Worm (Caenorhabditis elegans) whole organism, L1 larva: ENCODE measurements around the gene D1044.6.

Experiments
- F16B12.6 ChIP-seq: fragments of 150-350 bp; optimal IDR thresholded peaks from 2 replicates; lab custom pipeline; 2014; ENCODE audit warnings: missing biosample characterization, missing genetic modification characterization
- aha-1 ChIP-seq: fragments of 150-350 bp; optimal IDR thresholded peaks from 2 replicates; lab custom pipeline; 2014; ENCODE audit warnings: missing biosample characterization, missing genetic modification characterization
- alr-1 ChIP-seq: fragments of 200-800 bp; sonication (Bioruptor generic); optimal IDR thresholded peaks from 2 replicates; lab custom pipeline; 2018; ENCODE audit warnings: borderline replicate concordance, mild to moderate bottlenecking, missing genetic modification characterization, missing compliant biosample characterization
- aly-2 ChIP-seq: fragments of 150-350 bp; optimal IDR thresholded peaks from 2 replicates; lab custom pipeline; 2014; ENCODE audit warnings: missing biosample characterization, missing genetic modification characterization
- ama-1 ChIP-seq: fragments of 150-350 bp; optimal IDR thresholded peaks from 2 replicates; lab custom pipeline; 2014
- ces-1 ChIP-seq: fragments of 150-350 bp; optimal IDR thresholded peaks from 2 replicates; lab custom pipeline; 2014; ENCODE audit warnings: missing biosample characterization, missing genetic modification reagents, missing genetic modification characterization
- dpl-1 ChIP-seq, 3 experiments: fragments of 150-350 bp in 2 of 3; sonication (generic microtip) in 1 of 3; optimal IDR thresholded peaks; 2 replicates each; lab custom pipeline; 2014 to 2017; ENCODE audit warnings: missing biosample characterization in 3 of 3, missing genetic modification characterization in 3 of 3, missing genetic modification reagents in 3 of 3
- efl-1 ChIP-seq, 4 experiments: fragments of 150-350 bp; optimal IDR thresholded peaks in 3 of 4; peaks in 1 of 4; 1 replicate in 1 of 4; 2 replicates in 3 of 4; lab custom pipeline; 2014; ENCODE audit warnings: missing biosample characterization in 2 of 4, missing genetic modification characterization in 2 of 4, missing genetic modification reagents in 2 of 4
- fkh-10 ChIP-seq: sonication (generic microtip); optimal IDR thresholded peaks from 2 replicates; lab custom pipeline; 2017; ENCODE audit warnings: missing biosample characterization, missing genetic modification reagents, missing genetic modification characterization
- fkh-8 ChIP-seq: sonication (generic microtip); optimal IDR thresholded peaks from 2 replicates; lab custom pipeline; 2016; ENCODE audit warnings: mild to moderate bottlenecking, missing genetic modification characterization, missing compliant biosample characterization
- fos-1 ChIP-seq: fragments of 150-350 bp; optimal IDR thresholded peaks from 2 replicates; lab custom pipeline; 2014; ENCODE audit warnings: missing biosample characterization, missing genetic modification characterization
- grh-1 ChIP-seq: fragments of 200-800 bp; sonication (Bioruptor generic); IDR thresholded peaks from 2 replicates; pipeline ENCODE4 v1.3.6; 2022; ENCODE audit warnings: missing genetic modification reagents, missing genetic modification characterization, missing compliant biosample characterization
- irx-1 ChIP-seq: sonication (generic microtip); optimal IDR thresholded peaks from 2 replicates; lab custom pipeline; 2016; ENCODE audit warnings: missing genetic modification characterization, missing compliant biosample characterization
- isw-1 ChIP-seq: fragments of 200-800 bp; sonication (Bioruptor generic); IDR thresholded peaks from 2 replicates; pipeline ENCODE4 v1.3.6; 2022; ENCODE audit warnings: missing genetic modification characterization, missing compliant biosample characterization
- jun-1 ChIP-seq: fragments of 150-350 bp; optimal IDR thresholded peaks from 2 replicates; lab custom pipeline; 2014; ENCODE audit warnings: missing biosample characterization, missing genetic modification reagents, missing genetic modification characterization
- lin-13 ChIP-seq: fragments of 150-350 bp; optimal IDR thresholded peaks from 2 replicates; lab custom pipeline; 2014; ENCODE audit warnings: missing biosample characterization, missing genetic modification reagents, missing genetic modification characterization
- lin-14 ChIP-seq: fragments of 200-800 bp; sonication (Bioruptor generic); optimal IDR thresholded peaks from 2 replicates; lab custom pipeline; 2018; ENCODE audit warnings: mild to moderate bottlenecking, missing genetic modification characterization, moderate library complexity, missing compliant biosample characterization
- lin-39 ChIP-seq: fragments of 150-350 bp; optimal IDR thresholded peaks from 2 replicates; lab custom pipeline; 2014; ENCODE audit warnings: missing biosample characterization, missing genetic modification reagents, missing genetic modification characterization
- lir-3 ChIP-seq: sonication (generic microtip); optimal IDR thresholded peaks from 2 replicates; lab custom pipeline; 2016; ENCODE audit warnings: mild to moderate bottlenecking, missing genetic modification characterization, moderate library complexity, missing compliant biosample characterization; ENCODE audit not compliant: poor library complexity
- lsy-2 ChIP-seq, 2 experiments: fragments of 150-350 bp; optimal IDR thresholded peaks; 2 replicates each; lab custom pipeline; 2014; ENCODE audit warnings: missing biosample characterization in 2 of 2, missing genetic modification characterization in 2 of 2
- mdl-1 ChIP-seq, 2 experiments: fragments of 150-350 bp; optimal IDR thresholded peaks; 2 replicates each; lab custom pipeline; 2014 to 2017; ENCODE audit warnings: missing biosample characterization in 2 of 2, missing genetic modification characterization in 2 of 2, inconsistent platforms in 1 of 2
- mef-2 ChIP-seq: fragments of 150-350 bp; optimal IDR thresholded peaks from 2 replicates; lab custom pipeline; 2014; ENCODE audit warnings: missing biosample characterization, missing genetic modification characterization
- mep-1 ChIP-seq: fragments of 150-350 bp; optimal IDR thresholded peaks from 2 replicates; lab custom pipeline; 2014; ENCODE audit warnings: missing biosample characterization, missing genetic modification characterization
- nhr-20 ChIP-seq: sonication (generic microtip); optimal IDR thresholded peaks from 2 replicates; lab custom pipeline; 2016; ENCODE audit warnings: mild to moderate bottlenecking, missing genetic modification characterization, missing compliant biosample characterization
- nhr-237 ChIP-seq: fragments of 150-350 bp; optimal IDR thresholded peaks from 2 replicates; lab custom pipeline; 2014; ENCODE audit warnings: missing biosample characterization, missing genetic modification characterization
- nhr-47 ChIP-seq: sonication (generic microtip); optimal IDR thresholded peaks from 2 replicates; lab custom pipeline; 2016; ENCODE audit warnings: mild to moderate bottlenecking, missing genetic modification characterization, moderate library complexity, missing compliant biosample characterization
- nhr-71 ChIP-seq: sonication (generic microtip); optimal IDR thresholded peaks from 2 replicates; lab custom pipeline; 2016; ENCODE audit warnings: mild to moderate bottlenecking, missing genetic modification characterization, moderate library complexity, missing compliant biosample characterization
- nhr-84 ChIP-seq: sonication (generic microtip); optimal IDR thresholded peaks from 2 replicates; lab custom pipeline; 2017; ENCODE audit warnings: missing biosample characterization, missing genetic modification characterization
- nhr-85 ChIP-seq: sonication (generic microtip); peaks from one replicate; lab custom pipeline; 2016; ENCODE audit warnings: missing genetic modification characterization, inconsistent platforms, missing compliant biosample characterization
- nhr-90 ChIP-seq: sonication (generic microtip); optimal IDR thresholded peaks from 2 replicates; lab custom pipeline; 2016; ENCODE audit warnings: mild to moderate bottlenecking, missing genetic modification characterization, missing compliant biosample characterization; ENCODE audit not compliant: poor library complexity
- pax-3 ChIP-seq: fragments of 200-800 bp; sonication (Bioruptor generic); optimal IDR thresholded peaks from 2 replicates; lab custom pipeline; 2018; ENCODE audit warnings: mild to moderate bottlenecking, missing genetic modification characterization, moderate library complexity, missing compliant biosample characterization
- rnt-1 ChIP-seq: sonication (generic microtip); optimal IDR thresholded peaks from 2 replicates; lab custom pipeline; 2016; ENCODE audit warnings: mild to moderate bottlenecking, missing genetic modification characterization, moderate library complexity, missing compliant biosample characterization
- skn-1 ChIP-seq: fragments of 150-350 bp; optimal IDR thresholded peaks from 2 replicates; lab custom pipeline; 2014; ENCODE audit warnings: missing biosample characterization, missing genetic modification characterization
- snu-23 ChIP-seq: sonication (generic microtip); optimal IDR thresholded peaks from 2 replicates; lab custom pipeline; 2016; ENCODE audit warnings: missing genetic modification characterization, missing compliant biosample characterization
- sup-37 ChIP-seq: fragments of 200-800 bp; sonication (Bioruptor generic); optimal IDR thresholded peaks from 2 replicates; lab custom pipeline; 2018; ENCODE audit warnings: mild to moderate bottlenecking, missing genetic modification characterization, missing compliant biosample characterization
- tbx-2 ChIP-seq: sonication (generic microtip); optimal IDR thresholded peaks from 2 replicates; lab custom pipeline; 2016; ENCODE audit warnings: missing genetic modification characterization, missing compliant biosample characterization
- unc-130 ChIP-seq: fragments of 150-350 bp; optimal IDR thresholded peaks from 2 replicates; lab custom pipeline; 2017; ENCODE audit warnings: missing biosample characterization, missing genetic modification characterization, inconsistent platforms
- unc-30 ChIP-seq: sonication (generic microtip); optimal IDR thresholded peaks from 2 replicates; lab custom pipeline; 2017; ENCODE audit warnings: missing biosample characterization, missing genetic modification characterization
- unc-98 ChIP-seq: fragments of 200-800 bp; sonication (Bioruptor generic); IDR thresholded peaks from 2 replicates; pipeline ENCODE4 v1.3.6; 2022; ENCODE audit warnings: missing genetic modification characterization, missing compliant biosample characterization
- vab-15 ChIP-seq: sonication (generic microtip); optimal IDR thresholded peaks from 2 replicates; lab custom pipeline; 2017; ENCODE audit warnings: missing genotype, mild to moderate bottlenecking, missing genetic modification characterization, missing compliant biosample characterization
- xbp-1 ChIP-seq: sonication (generic microtip); optimal IDR thresholded peaks from 2 replicates; lab custom pipeline; 2016; ENCODE audit warnings: missing genetic modification characterization, missing compliant biosample characterization
- ztf-4 ChIP-seq: fragments of 150-350 bp; optimal IDR thresholded peaks from 2 replicates; lab custom pipeline; 2014; ENCODE audit warnings: missing biosample characterization, missing genetic modification characterization

D1044.6 gene

DNA sequence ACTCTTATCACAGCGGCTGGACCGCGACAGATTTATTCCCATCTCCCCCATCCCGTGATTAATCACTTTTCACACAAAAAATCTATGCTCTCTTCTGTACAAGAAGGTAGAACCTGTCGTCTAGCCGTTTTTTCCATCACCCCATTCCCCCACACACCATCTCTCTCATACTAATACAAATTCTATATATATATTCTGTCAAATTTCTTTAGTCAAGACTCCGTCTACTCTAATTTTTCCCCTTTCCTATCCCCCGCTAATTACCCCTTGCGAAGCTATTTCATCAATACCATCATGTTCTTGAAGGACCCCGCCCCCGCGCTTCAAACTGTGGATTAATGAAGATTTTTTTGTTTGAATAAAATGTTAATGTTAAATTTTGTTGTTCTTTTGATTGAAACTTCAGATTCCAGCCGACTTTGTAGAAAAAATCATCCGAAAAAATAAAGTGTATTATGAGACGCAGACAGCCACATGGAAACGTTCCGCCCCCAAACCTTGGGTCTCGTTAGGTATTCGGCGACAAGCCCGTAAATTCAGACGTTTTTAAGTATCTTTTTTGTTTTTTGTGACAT is 36.9 kb downstream of the D1044.6 start (continued):
- TF ChIP-seq isw-1 (no peak), sup-37 (GFP tag; lab: Kevin White, UChicago) (no peak), lin-13 (GFP tag; lab: Kevin White, UChicago) (no peak), unc-98 (GFP tag; lab: Robert Waterston, UW) (no peak), ztf-4 (tag; lab: Kevin White, UChicago) (peak; percentile 33), ama-1 (lab: Kevin White, UChicago) (peak; percentile 97), fkh-10 (no peak)

DNA sequence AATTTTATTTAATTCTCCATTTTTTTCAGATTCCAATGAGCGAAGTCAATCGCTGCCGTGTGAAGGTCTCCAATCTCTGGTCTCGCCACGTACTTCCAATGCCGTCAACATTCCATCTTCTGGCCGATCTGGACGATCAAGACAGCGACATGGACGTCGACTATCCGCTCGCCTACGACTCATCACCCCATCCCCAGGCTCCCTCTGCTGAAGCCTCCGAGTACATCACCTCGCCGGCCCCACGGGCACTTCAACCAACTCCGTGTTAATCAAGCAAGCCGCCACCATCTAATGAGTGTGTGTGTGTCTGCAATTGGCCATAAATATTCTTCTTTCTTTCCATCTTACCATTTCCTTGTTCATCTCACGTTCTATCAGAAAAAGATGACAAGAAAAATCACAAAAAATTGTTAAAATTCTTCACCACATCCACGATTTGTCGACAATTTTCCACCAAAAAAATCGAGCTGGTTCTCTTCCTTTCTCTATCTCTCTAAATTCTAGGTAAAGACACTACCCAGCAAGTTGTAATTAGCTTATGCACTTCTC is 37.4 kb downstream of the D1044.6 start:
- no peak for TF ChIP-seq ces-1 (GFP tag; lab: Kevin White, UChicago)
- peak; percentile 76 for TF ChIP-seq aly-2 (tag; lab: Kevin White, UChicago)
- TF ChIP-seq grh-1 = no peak
- TF ChIP-seq fkh-10 = no peak
- no peak for TF ChIP-seq efl-1 (optimal IDR thresholded peaks at IDR 0.05; lab: Kevin White, UChicago)
- peak in 1 of 2 experiments; percentile 90 for TF ChIP-seq efl-1 (GFP tag; optimal IDR thresholded peaks at IDR 0.05 in 1 of 2; lab: Kevin White, UChicago)
- no peak for TF ChIP-seq unc-30
- TF ChIP-seq lir-3 (tag; lab: Kevin White, UChicago) = peak; percentile 5

DNA sequence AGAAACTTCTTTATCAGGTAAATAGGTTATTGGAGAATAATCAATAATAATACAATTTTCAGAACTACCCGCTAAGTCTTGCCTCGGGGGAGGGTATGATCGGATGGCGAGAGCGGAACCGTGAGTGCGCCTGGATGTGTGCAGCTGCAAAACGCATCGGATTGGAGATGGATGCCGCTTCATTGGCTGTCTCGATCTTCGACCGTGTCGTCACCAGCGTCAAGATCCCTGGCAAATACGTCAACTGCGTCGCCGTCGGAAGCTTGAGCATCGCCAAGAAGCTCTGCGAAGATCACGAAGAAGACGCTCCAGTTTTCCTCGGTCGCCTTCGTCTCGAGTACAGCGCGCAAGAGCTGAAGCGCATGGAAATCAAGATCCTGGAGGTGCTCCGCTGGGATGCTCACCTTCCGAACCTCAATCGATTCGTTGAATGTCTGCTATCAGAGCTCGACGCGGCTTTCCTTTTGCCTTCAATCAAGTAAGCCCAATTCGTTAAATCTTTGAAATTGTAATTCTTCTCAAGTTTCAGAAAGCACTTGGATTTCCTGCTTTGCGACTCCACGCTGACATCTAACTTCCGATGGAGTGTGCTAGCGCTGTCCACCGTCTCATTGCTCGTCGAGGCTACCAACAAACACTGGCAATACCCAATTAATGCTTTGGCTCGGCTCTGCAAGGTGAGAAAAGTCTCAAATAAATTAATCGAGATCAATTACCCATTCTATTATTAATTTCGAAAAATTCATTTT is 38.1 kb downstream of the D1044.6 start:
- TF ChIP-seq nhr-85 (tag; lab: Kevin White, UChicago) (peak; percentile 64), nhr-20 (tag; lab: Kevin White, UChicago) (no peak), ama-1 (lab: Kevin White, UChicago) (peak; percentile 7), nhr-84 (tag; lab: Kevin White, UChicago) (no peak), efl-1 (optimal IDR thresholded peaks at IDR 0.05; lab: Kevin White, UChicago) (no peak), efl-1 (GFP tag; optimal IDR thresholded peaks at IDR 0.05 in 1 of 2; lab: Kevin White, UChicago) (peak in 1 of 2 experiments; percentile 92), jun-1 (tag; lab: Kevin White, UChicago) (no peak), alr-1 (tag; lab: Kevin White, UChicago) (no peak), snu-23 (GFP tag; lab: Kevin White, UChicago) (no peak), lsy-2 (tag; optimal IDR thresholded peaks at IDR 0.05; lab: Kevin White, UChicago) (no peak), aha-1 (tag; lab: Kevin White, UChicago) (no peak)
- TF ChIP-seq, all 84 proteins: peak for 3

DNA sequence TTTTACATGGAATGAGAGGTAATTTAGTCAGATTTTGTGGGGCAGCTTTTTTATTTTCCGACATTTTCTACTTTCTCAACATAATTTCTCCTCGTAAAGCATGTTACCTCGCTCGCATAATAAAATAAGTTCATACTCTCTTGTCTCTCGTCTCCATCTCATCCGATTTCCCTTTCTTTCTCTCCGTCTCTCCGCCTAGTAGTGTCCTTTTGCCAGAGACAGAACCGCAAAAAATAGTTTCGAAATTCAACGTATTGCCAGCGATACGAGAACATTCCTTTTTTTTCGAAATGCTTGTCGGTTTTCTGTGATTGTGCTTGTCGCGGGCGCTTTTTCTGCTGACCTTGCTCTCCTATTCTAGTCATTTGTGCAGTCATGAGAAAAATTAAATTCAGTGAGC is 38.8 kb downstream of the D1044.6 start:
- TF ChIP-seq nhr-47 (tag; lab: Kevin White, UChicago) = peak; percentile 64
- no peak for TF ChIP-seq tbx-2 (tag; lab: Kevin White, UChicago)
- peak; percentile 41 for TF ChIP-seq irx-1 (tag; lab: Kevin White, UChicago)
- TF ChIP-seq F16B12.6 (tag; lab: Kevin White, UChicago) = no peak
- peak; percentile 54 to 60 for TF ChIP-seq lsy-2 (tag; optimal IDR thresholded peaks at IDR 0.05; lab: Kevin White, UChicago)
- peak; percentile 46 for TF ChIP-seq skn-1 (tag; lab: Kevin White, UChicago)
- peak; percentile 52 for TF ChIP-seq ztf-4 (tag; lab: Kevin White, UChicago)
- TF ChIP-seq aly-2 (tag; lab: Kevin White, UChicago) = peak; percentile 86
- TF ChIP-seq pax-3 (tag; lab: Kevin White, UChicago) = peak; percentile 63
- TF ChIP-seq xbp-1 (tag; lab: Kevin White, UChicago) = peak; percentile 37
- peak; percentile 83 for TF ChIP-seq lin-14
- TF ChIP-seq vab-15 (tag; lab: Kevin White, UChicago) = no peak
- TF ChIP-seq fkh-8 = peak; percentile 48
- TF ChIP-seq fos-1 (tag; lab: Kevin White, UChicago) = peak; percentile 61
- peak; percentile 90 for TF ChIP-seq nhr-85 (tag; lab: Kevin White, UChicago)
- peak; percentile 77 for TF ChIP-seq snu-23 (GFP tag; lab: Kevin White, UChicago)
- peak; percentile 12 for TF ChIP-seq unc-130 (tag; lab: Kevin White, UChicago)
- peak; percentile 86 for TF ChIP-seq mep-1 (tag; lab: Kevin White, UChicago)
- peak; percentile 34 for TF ChIP-seq lir-3 (tag; lab: Kevin White, UChicago)
- TF ChIP-seq mdl-1 (tag; optimal IDR thresholded peaks at IDR 0.05; lab: Kevin White, UChicago) = peak in 1 of 2 experiments; percentile 33
- TF ChIP-seq nhr-237 = peak; percentile 54
- no peak for TF ChIP-seq mef-2 (tag; lab: Kevin White, UChicago)
- peak; percentile 87 for TF ChIP-seq rnt-1 (tag; lab: Kevin White, UChicago)
- no peak for TF ChIP-seq lin-39 (tag; lab: Kevin White, UChicago)
- TF ChIP-seq dpl-1 (GFP tag; optimal IDR thresholded peaks at IDR 0.05; lab: Kevin White, UChicago) = peak; percentile 39 to 50 (median 40)
- no peak for TF ChIP-seq nhr-90
- TF ChIP-seq efl-1 (optimal IDR thresholded peaks at IDR 0.05; lab: Kevin White, UChicago) = peak; percentile 62
- TF ChIP-seq efl-1 (GFP tag; optimal IDR thresholded peaks at IDR 0.05 in 1 of 2; lab: Kevin White, UChicago) = peak; percentile 57 to 96
- TF ChIP-seq nhr-20 (tag; lab: Kevin White, UChicago) = peak; percentile 72
- TF ChIP-seq nhr-71 (tag; lab: Kevin White, UChicago) = peak; percentile 77
